Fruit fly (Drosophila melanogaster): ENCODE data around the gene CheB93b.
A peak's percentile ranks its signal among the peaks of the same experiment; 100 is the strongest.

Gene CheB93b

DNA sequence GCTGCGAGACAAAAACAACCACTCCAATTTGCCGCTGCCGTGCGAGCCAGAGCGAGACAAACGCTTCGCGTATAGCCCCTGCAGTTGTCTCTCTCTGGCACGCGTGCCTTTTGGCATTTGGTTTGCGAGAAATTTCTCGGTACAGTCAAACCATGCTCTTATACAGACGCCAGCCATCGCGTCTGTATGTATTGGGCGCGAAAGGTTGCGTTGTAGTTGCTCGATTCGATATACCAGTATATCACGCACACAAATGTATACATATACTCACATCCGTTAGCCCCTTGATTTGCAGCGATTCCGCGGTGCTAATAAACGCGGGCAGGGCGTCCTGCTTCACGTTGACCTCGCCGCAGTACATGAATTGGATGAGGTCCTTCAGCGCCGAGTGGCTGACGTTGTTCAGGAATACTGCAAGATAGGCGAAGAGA is 32.6 kb upstream of the CheB93b start:
- no peak for TF ChIP-seq pdm3 (GFP tag; optimal IDR thresholded peaks at IDR 0.05)
- peak; percentile 62 for TF ChIP-seq Eip78C (GFP tag)
- peak; percentile 72 to 80 for TF ChIP-seq ss (GFP tag; optimal IDR thresholded peaks at IDR 0.05)
- no peak for TF ChIP-seq fd85E (GFP tag; optimal IDR thresholded peaks at IDR 0.05)
- no peak for TF ChIP-seq CG11902 (GFP tag; optimal IDR thresholded peaks at IDR 0.05)
- peak; percentile 73 for TF ChIP-seq Lpt (GFP tag; optimal IDR thresholded peaks at IDR 0.05)
- peak; percentile 63 for TF ChIP-seq Eip93F (GFP tag; optimal IDR thresholded peaks at IDR 0.05)
- TF ChIP-seq CG8632 (GFP tag; optimal IDR thresholded peaks at IDR 0.05): no peak
- TF ChIP-seq CG6163 (GFP tag; IDR thresholded peaks at IDR 0.05): peak; percentile 72; the same call in 2 of the 3 replicates
- no peak for TF ChIP-seq net (GFP tag; optimal IDR thresholded peaks at IDR 0.05)
- peak; percentile 27 for TF ChIP-seq CG3032 (tag; optimal IDR thresholded peaks at IDR 0.05)
- peak; percentile 31 for TF ChIP-seq Ets96B (tag; optimal IDR thresholded peaks at IDR 0.05)
- peak in 1 of 2 experiments; percentile 22 for TF ChIP-seq salr (GFP tag; optimal IDR thresholded peaks at IDR 0.05)
- TF ChIP-seq fkh (GFP tag; optimal IDR thresholded peaks at IDR 0.05): no peak
- peak; percentile 57 for TF ChIP-seq dac (GFP tag; optimal IDR thresholded peaks at IDR 0.05)
- TF ChIP-seq eg (GFP tag; IDR thresholded peaks at IDR 0.05): peak; percentile 74
- peak; percentile 60 for TF ChIP-seq CG15336 (GFP tag; IDR thresholded peaks at IDR 0.05)
- peak; percentile 37; the same call in 1 of the 3 replicates for TF ChIP-seq CG8119 (GFP tag; IDR thresholded peaks at IDR 0.05)
- TF ChIP-seq CG6808 (GFP tag; optimal IDR thresholded peaks at IDR 0.05): peak; percentile 43
- TF ChIP-seq Hr38 (GFP tag; optimal IDR thresholded peaks at IDR 0.05): no peak
- peak; percentile 28 for TF ChIP-seq Sox14 (GFP tag; optimal IDR thresholded peaks at IDR 0.05)
- peak; percentile 82 for TF ChIP-seq CG1621 (tag; optimal IDR thresholded peaks at IDR 0.05)
- TF ChIP-seq CG6854 (GFP tag; optimal IDR thresholded peaks at IDR 0.05): peak; percentile 70
- TF ChIP-seq Blimp-1 (GFP tag; optimal IDR thresholded peaks at IDR 0.05): no peak
- peak; percentile 71 for TF ChIP-seq CG9139 (GFP tag; optimal IDR thresholded peaks at IDR 0.05)

- TF ChIP-seq Met (GFP tag; optimal IDR thresholded peaks at IDR 0.05) (no peak), Eip93F (GFP tag; optimal IDR thresholded peaks at IDR 0.05) (no peak), Gug (GFP tag; IDR thresholded peaks at IDR 0.05) (no peak), CG10631 (GFP tag; optimal IDR thresholded peaks at IDR 0.05) (no peak), CG6854 (GFP tag; optimal IDR thresholded peaks at IDR 0.05) (no peak), Hr38 (GFP tag; optimal IDR thresholded peaks at IDR 0.05) (no peak), CG6808 (GFP tag; optimal IDR thresholded peaks at IDR 0.05) (no peak), Ets21C (GFP tag; optimal IDR thresholded peaks at IDR 0.05) (no peak), CG7368 (GFP tag; optimal IDR thresholded peaks at IDR 0.05) (no peak), Ets96B (tag; optimal IDR thresholded peaks at IDR 0.05) (no peak), Hr4 (GFP tag; optimal IDR thresholded peaks at IDR 0.05) (no peak), CG31627 (GFP tag; optimal IDR thresholded peaks at IDR 0.05) (no peak), ss (GFP tag; optimal IDR thresholded peaks at IDR 0.05) (peak; percentile 23 to 40), Hr39 (GFP tag; optimal IDR thresholded peaks at IDR 0.05) (no peak), salr (GFP tag; optimal IDR thresholded peaks at IDR 0.05) (no peak), CG4318 (GFP tag; optimal IDR thresholded peaks at IDR 0.05) (no peak), vri (GFP tag; optimal IDR thresholded peaks at IDR 0.05) (no peak), CG34406 (GFP tag; optimal IDR thresholded peaks at IDR 0.05) (no peak), CG1621 (tag; optimal IDR thresholded peaks at IDR 0.05) (no peak), OdsH (GFP tag; optimal IDR thresholded peaks at IDR 0.05) (no peak), topi (GFP tag; optimal IDR thresholded peaks at IDR 0.05) (peak; percentile 14), fd59A (GFP tag; optimal IDR thresholded peaks at IDR 0.05) (no peak), acj6 (GFP tag; optimal IDR thresholded peaks at IDR 0.05) (no peak), CG6792 (GFP tag; optimal IDR thresholded peaks at IDR 0.05) (no peak), CG11902 (GFP tag; optimal IDR thresholded peaks at IDR 0.05) (no peak), Sox14 (GFP tag; optimal IDR thresholded peaks at IDR 0.05) (no peak), Blimp-1 (GFP tag; optimal IDR thresholded peaks at IDR 0.05) (no peak), CG6276 (GFP tag; optimal IDR thresholded peaks at IDR 0.05) (no peak), CG10669 (GFP tag; optimal IDR thresholded peaks at IDR 0.05) (no peak), CG8319 (GFP tag; optimal IDR thresholded peaks at IDR 0.05) (no peak), cyc (GFP tag; optimal IDR thresholded peaks at IDR 0.05) (no peak), Eip78C (GFP tag) (peak; percentile 63), lz (GFP tag; optimal IDR thresholded peaks at IDR 0.05) (no peak), achi (GFP tag; optimal IDR thresholded peaks at IDR 0.05) (peak; percentile 5), Sox15 (GFP tag; optimal IDR thresholded peaks at IDR 0.05) (no peak), pdm3 (GFP tag; optimal IDR thresholded peaks at IDR 0.05) (no peak)
Observed at dm6 chr3R:21376859-21377607, 31.9 kb upstream of the CheB93b start.

Data from whole organism, prepupa.